Worm (Caenorhabditis elegans): ENCODE results near the gene T16G12.10.
A peak's percentile ranks its signal among the peaks of the same experiment; 100 is the strongest.
"Not testable (repeated sequence)": the region's sequence is repeated elsewhere in the genome, so short reads cannot be mapped to it uniquely, and the experiment has no call there.

T16G12.10 gene

DNA sequence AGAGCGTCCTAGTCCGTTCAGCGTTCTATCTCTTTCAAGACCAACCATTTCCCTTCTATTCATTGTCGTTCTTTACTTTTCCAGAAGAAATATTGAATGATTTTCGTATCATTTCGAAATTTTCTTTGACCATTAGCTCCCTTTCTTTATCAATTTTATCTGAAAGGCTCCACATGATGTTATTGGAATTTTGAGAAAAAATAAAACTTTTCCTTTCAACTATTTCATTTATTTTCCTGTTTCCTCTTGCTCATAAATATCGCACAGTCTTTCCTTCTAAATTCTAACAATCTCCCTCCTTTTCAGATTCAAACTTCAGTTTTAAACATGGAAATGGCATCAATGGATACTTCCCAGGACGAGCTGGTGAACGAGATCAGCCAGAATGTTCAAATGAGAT, 1.6 kb upstream of the T16G12.10 start, which contains the start of gene T16G12.4:
Gene T16G12.4 (plus strand): TSS at position 301 of the 400 bp plus-strand sequence.
- TF ChIP-seq grh-1 (GFP tag; IDR thresholded peaks at IDR 0.05) = no peak
- no peak for TF ChIP-seq aly-2 (tag; optimal IDR thresholded peaks at IDR 0.05)
- TF ChIP-seq isw-1 (GFP tag; IDR thresholded peaks at IDR 0.05) = no peak
- TF ChIP-seq sptf-1 (tag; optimal IDR thresholded peaks at IDR 0.05) = no peak

DNA sequence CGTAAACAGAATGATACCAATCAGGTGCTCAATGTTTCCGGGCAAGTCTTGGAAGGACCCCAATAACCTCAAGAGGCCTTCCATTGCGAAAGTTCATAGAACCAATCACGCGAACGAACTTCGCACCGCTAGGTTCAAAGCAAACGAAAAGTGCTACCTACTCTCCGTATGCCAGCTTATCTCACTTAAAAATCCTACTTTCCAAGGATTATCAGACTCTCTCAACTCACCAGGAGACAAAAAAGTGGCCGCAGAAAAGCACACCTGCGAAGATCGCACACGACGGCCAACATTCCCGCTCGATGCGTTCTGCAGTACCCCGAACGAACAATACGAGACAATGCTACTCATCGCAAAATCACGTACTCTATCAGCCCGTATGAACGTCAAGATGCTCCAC, 2.6 kb downstream of the T16G12.10 start, which contains the start of gene T16G12.12:
Gene T16G12.12 (plus strand): TSS at position 301 of the 400 bp plus-strand sequence.
- not testable (repeated sequence) for TF ChIP-seq jun-1, nhr-20, unc-130 (tag; optimal IDR thresholded peaks at IDR 0.05)

DNA sequence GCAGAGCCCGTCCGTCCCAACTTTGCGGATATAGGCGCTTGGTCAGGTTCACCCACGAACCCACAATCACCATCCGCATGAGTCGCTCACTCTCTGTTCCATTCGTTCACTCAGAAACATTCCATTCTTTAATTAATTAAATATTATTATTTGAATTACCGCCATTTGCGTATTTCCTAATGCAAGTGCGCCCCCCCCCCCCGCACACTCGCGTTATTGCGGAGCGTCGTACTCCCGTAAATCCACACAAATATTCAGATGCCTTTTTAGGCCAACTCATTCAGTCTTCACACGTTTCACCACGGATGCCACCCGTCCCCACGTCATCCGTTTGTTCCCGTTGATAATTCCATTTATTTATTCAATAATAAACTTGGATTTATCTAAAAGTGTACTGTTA, 5.6 kb downstream of the T16G12.10 start, which contains the start of gene T16G12.3:
Gene T16G12.3 (plus strand): TSS at position 301 of the 400 bp plus-strand sequence.
- not testable (repeated sequence) for TF ChIP-seq hlh-17 (GFP tag; optimal IDR thresholded peaks at IDR 0.05; ENCODE audit: borderline replicate concordance); unc-130 (tag; optimal IDR thresholded peaks at IDR 0.05); aha-1 (tag; optimal IDR thresholded peaks at IDR 0.05)

DNA sequence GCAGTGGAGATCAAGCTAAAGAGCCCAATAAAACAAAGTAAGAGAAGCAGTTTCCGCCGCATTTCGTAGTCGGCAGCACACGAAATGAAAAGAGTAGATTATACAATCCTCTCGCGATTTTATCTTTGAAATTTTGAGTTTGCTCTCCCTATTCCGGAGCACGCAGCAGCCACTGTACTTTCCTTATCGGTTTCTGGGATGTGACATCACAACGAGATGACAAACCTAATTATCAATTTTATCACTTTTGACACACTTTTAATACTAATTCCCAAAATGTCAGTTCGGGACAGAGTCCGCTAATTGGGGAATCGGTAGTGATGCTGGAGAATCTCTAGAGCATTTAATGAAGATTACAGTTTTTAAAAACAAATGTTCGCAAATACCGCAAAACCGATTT, 6.3 kb downstream of the T16G12.10 start, which contains the start of gene T16G12.1:
Gene T16G12.1 (minus strand): TSS at position 176 of the 400 bp plus-strand sequence.
- TF ChIP-seq elt-2 (tag; optimal IDR thresholded peaks at IDR 0.05) (peak; percentile 61), pag-3 (tag; optimal IDR thresholded peaks at IDR 0.05; ENCODE audit: borderline replicate concordance, insufficient read depth) (no peak)

DNA sequence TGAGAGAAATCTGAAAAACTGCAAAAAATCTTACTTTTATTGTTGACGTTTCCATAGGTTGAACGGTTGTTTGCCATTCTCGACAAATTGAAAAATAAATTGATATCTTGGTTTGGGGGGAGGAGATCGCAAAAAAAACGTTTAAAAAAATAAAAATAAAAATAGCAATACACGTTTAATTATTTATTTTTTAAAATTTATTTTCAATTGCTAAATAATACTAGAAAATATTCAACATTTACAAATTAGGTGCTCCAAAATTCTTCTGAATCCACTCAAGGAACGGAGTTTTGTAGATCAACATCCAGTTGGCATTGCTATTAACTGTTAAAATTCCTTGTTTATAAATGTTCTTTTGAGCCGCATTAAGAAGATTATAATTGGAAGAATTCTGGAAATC, 15.9 kb downstream of the T16G12.10 start, which contains the start of gene T16G12.7:
Gene T16G12.7 (minus strand): TSS at position 101 of the 400 bp plus-strand sequence.
- TF ChIP-seq ceh-82 (tag; optimal IDR thresholded peaks at IDR 0.05) = no peak
- TF ChIP-seq ces-1 (GFP tag; optimal IDR thresholded peaks at IDR 0.05) = no peak
- TF ChIP-seq nhr-12 (tag; optimal IDR thresholded peaks at IDR 0.05) = no peak
- no peak for TF ChIP-seq egl-13 (tag; optimal IDR thresholded peaks at IDR 0.05)
- TF ChIP-seq grh-1 (GFP tag; IDR thresholded peaks at IDR 0.05) = no peak
- no peak for TF ChIP-seq ceh-90 (tag; optimal IDR thresholded peaks at IDR 0.05)
- TF ChIP-seq nhr-71 (tag; optimal IDR thresholded peaks at IDR 0.05) = no peak

DNA sequence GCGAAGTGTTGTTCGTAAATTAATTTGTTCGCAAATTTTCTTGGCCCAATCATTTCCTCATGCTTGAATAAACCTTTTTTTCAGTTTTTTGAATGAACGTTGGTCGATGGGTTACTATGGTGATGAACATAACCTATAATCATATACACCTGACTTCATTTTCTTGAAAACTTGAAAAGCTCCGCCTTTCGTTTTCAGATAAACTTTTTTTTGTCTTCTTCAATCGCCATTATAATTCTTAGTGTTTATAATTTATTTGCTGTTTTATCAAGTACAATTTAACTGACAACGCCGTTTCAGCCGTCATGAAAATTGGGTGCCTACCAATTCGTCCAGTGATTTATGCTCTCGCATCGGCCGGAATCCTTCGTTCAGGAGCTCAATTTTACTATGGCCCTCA, 18.8 kb downstream of the T16G12.10 start, which contains the start of gene M04D8.7:
Gene M04D8.7 (plus strand): TSS at position 301 of the 400 bp plus-strand sequence.
- TF ChIP-seq fkh-8 (tag; optimal IDR thresholded peaks at IDR 0.05) (peak; percentile 41), nhr-71 (tag; optimal IDR thresholded peaks at IDR 0.05) (peak; percentile 12), hlh-4 (tag; optimal IDR thresholded peaks at IDR 0.05) (no peak), unc-86 (tag; optimal IDR thresholded peaks at IDR 0.05) (no peak)

DNA sequence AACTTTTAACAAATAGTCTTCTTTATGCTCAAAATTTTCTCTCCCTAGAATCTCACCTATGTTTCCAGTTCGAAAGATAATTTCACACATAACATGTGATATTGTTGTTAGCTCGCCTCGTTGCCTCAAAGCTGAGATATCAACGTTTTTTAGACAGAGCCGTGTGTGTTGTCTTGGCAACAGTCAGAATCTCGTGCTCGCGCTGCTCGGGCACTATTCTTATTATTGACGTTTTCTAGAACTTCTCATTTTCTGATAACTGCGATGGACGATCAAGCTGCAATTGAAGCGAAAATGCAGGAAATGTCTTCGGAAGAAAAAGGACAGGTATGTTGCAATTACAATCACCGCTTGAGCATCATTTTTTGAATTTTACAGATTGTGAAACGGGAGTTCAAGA, 20.1 kb downstream of the T16G12.10 start, which contains the start of gene xbx-3:
Gene xbx-3 (plus strand): TSS at position 163 of the 400 bp plus-strand sequence.
- TF ChIP-seq lin-15B (tag; optimal IDR thresholded peaks at IDR 0.05) (no peak), mep-1 (tag; optimal IDR thresholded peaks at IDR 0.05) (peak; percentile 20), nhr-85 (tag) (no peak), F16B12.6 (tag; optimal IDR thresholded peaks at IDR 0.05) (no peak), C04F5.9 (tag; optimal IDR thresholded peaks at IDR 0.05) (no peak), nhr-19 (GFP tag; conservative IDR thresholded peaks at IDR 0.05) (no peak), lin-14 (GFP tag; optimal IDR thresholded peaks at IDR 0.05) (no peak), rnt-1 (tag; optimal IDR thresholded peaks at IDR 0.05) (no peak), nhr-11 (tag; optimal IDR thresholded peaks at IDR 0.05) (peak; percentile 66), pax-3 (tag; optimal IDR thresholded peaks at IDR 0.05) (peak; percentile 29), nhr-20 (tag; optimal IDR thresholded peaks at IDR 0.05) (peak; percentile 13), blmp-1 (tag; optimal IDR thresholded peaks at IDR 0.05) (no peak), xbp-1 (tag; optimal IDR thresholded peaks at IDR 0.05) (peak; percentile 27), C34B4.2 (tag; optimal IDR thresholded peaks at IDR 0.05) (no peak), unc-30 (tag; optimal IDR thresholded peaks at IDR 0.05) (no peak), swsn-7 (tag; optimal IDR thresholded peaks at IDR 0.05) (peak; percentile 44), aha-1 (tag; optimal IDR thresholded peaks at IDR 0.05) (no peak), aly-2 (tag; optimal IDR thresholded peaks at IDR 0.05) (no peak), ztf-4 (tag; optimal IDR thresholded peaks at IDR 0.05) (peak; percentile 34), ces-1 (GFP tag; optimal IDR thresholded peaks at IDR 0.05) (no peak), nhr-71 (tag; optimal IDR thresholded peaks at IDR 0.05) (peak; percentile 84), alr-1 (tag; optimal IDR thresholded peaks at IDR 0.05; ENCODE audit: borderline replicate concordance) (no peak), nhr-77 (tag; optimal IDR thresholded peaks at IDR 0.05) (no peak), Y116A8C.19 (tag; optimal IDR thresholded peaks at IDR 0.05; ENCODE audit: borderline replicate concordance) (no peak)
